Worm (Caenorhabditis elegans) whole organism, young adult: ENCODE measurements around the gene T26C12.2.
"Not testable (repeated sequence)": the region's sequence is repeated elsewhere in the genome, so short reads cannot be mapped to it uniquely, and the experiment has no call there.

Experiments used
- B0019.2 ChIP-seq: fragments of 200-800 bp; sonication (Bioruptor generic); conservative IDR thresholded peaks from 2 replicates; pipeline ENCODE4 v1.3.6; 2022; ENCODE audit warnings: missing genetic modification reagents, missing genetic modification characterization, missing compliant biosample characterization
- B0336.3 ChIP-seq: fragments of 200-800 bp; sonication (Bioruptor generic); IDR thresholded peaks from 2 replicates; pipeline ENCODE4 v1.3.6; 2022; ENCODE audit warnings: missing genetic modification characterization, missing compliant biosample characterization
- C17E4.6 ChIP-seq: fragments of 200-800 bp; sonication (Bioruptor generic); IDR thresholded peaks from 2 replicates; pipeline ENCODE4 v1.3.6; 2022; ENCODE audit warnings: missing genetic modification reagents, missing genetic modification characterization, missing compliant biosample characterization
- F39B2.1 ChIP-seq: fragments of 200-800 bp; sonication (Bioruptor generic); IDR thresholded peaks from 2 replicates; pipeline ENCODE4 v1.3.6; 2022; ENCODE audit warnings: missing genetic modification reagents, missing genetic modification characterization, missing compliant biosample characterization
- F57A8.1 ChIP-seq: fragments of 200-800 bp; sonication (Bioruptor generic); optimal IDR thresholded peaks from 2 replicates; lab custom pipeline; 2018; ENCODE audit warnings: mild to moderate bottlenecking, missing genetic modification characterization, moderate library complexity, missing compliant biosample characterization
- F57C9.4 ChIP-seq: sonication (generic microtip); optimal IDR thresholded peaks from 2 replicates; lab custom pipeline; 2017; ENCODE audit warnings: mild to moderate bottlenecking, missing genetic modification characterization, missing compliant biosample characterization
- T26A5.8 ChIP-seq: sonication (generic microtip); optimal IDR thresholded peaks from 2 replicates; lab custom pipeline; 2016; ENCODE audit warnings: missing genetic modification characterization, missing compliant biosample characterization
- Y56A3A.18 ChIP-seq: fragments of 200-800 bp; sonication (Bioruptor generic); IDR thresholded peaks from 2 replicates; pipeline ENCODE4 v1.3.6; 2022; ENCODE audit warnings: missing genetic modification reagents, missing genetic modification characterization, missing compliant biosample characterization
- ZK185.1 ChIP-seq: sonication (generic microtip); optimal IDR thresholded peaks from 2 replicates; lab custom pipeline; 2016; ENCODE audit warnings: mild to moderate bottlenecking, missing genetic modification characterization, missing compliant biosample characterization; ENCODE audit not compliant: poor library complexity, severe bottlenecking
- akir-1 ChIP-seq: fragments of 200-800 bp; sonication (Bioruptor generic); optimal IDR thresholded peaks from 2 replicates; lab custom pipeline; 2018; ENCODE audit warnings: mild to moderate bottlenecking, missing genetic modification characterization, moderate library complexity, missing compliant biosample characterization
- ama-1 ChIP-seq, 3 experiments: fragments of 150-350 bp in 1 of 3; sonication (generic microtip) in 2 of 3; optimal IDR thresholded peaks; 2 replicates each; lab custom pipeline; 2014 to 2018; ENCODE audit warnings: missing biosample characterization in 2 of 3, missing genetic modification characterization in 2 of 3, missing genetic modification reagents in 2 of 3
- aptf-2 ChIP-seq: fragments of 200-800 bp; sonication (Bioruptor generic); conservative IDR thresholded peaks from 2 replicates; pipeline ENCODE4 v1.3.6; 2022; ENCODE audit warnings: missing genetic modification reagents, missing genetic modification characterization, missing compliant biosample characterization
- attf-6 ChIP-seq: fragments of 200-800 bp; sonication (Bioruptor generic); IDR thresholded peaks from 2 replicates; pipeline ENCODE4 v1.3.6; 2022; ENCODE audit warnings: missing genetic modification reagents, missing genetic modification characterization, missing compliant biosample characterization
- bed-2 ChIP-seq: fragments of 200-800 bp; sonication (Bioruptor generic); IDR thresholded peaks from 2 replicates; pipeline ENCODE4 v1.3.6; 2022; ENCODE audit warnings: missing genetic modification reagents, missing genetic modification characterization, missing compliant biosample characterization
- ceh-40 ChIP-seq: fragments of 200-800 bp; sonication (Bioruptor generic); IDR thresholded peaks from 2 replicates; pipeline ENCODE4 v1.3.6; 2022; ENCODE audit warnings: missing genetic modification characterization, missing compliant biosample characterization
- ceh-58 ChIP-seq: fragments of 200-800 bp; sonication (Bioruptor generic); IDR thresholded peaks from 2 replicates; pipeline ENCODE4 v1.3.6; 2022; ENCODE audit warnings: missing genetic modification characterization, missing compliant biosample characterization
- ceh-79 ChIP-seq: sonication (generic microtip); optimal IDR thresholded peaks from 2 replicates; lab custom pipeline; 2017; ENCODE audit warnings: mild to moderate bottlenecking, missing genetic modification characterization, missing compliant biosample characterization
- dox-1 ChIP-seq: fragments of 200-800 bp; sonication (Bioruptor generic); IDR thresholded peaks from 2 replicates; pipeline ENCODE4 v1.3.6; 2022; ENCODE audit warnings: missing genetic modification reagents, missing genetic modification characterization, missing compliant biosample characterization
- dpl-1 ChIP-seq: fragments of 150-350 bp; optimal IDR thresholded peaks from 2 replicates; lab custom pipeline; 2014; ENCODE audit warnings: missing biosample characterization, missing genetic modification reagents, missing genetic modification characterization
- egrh-3 ChIP-seq: fragments of 200-800 bp; sonication (Bioruptor generic); IDR thresholded peaks from 2 replicates; pipeline ENCODE4 v1.3.6; 2022; ENCODE audit warnings: missing genetic modification reagents, missing genetic modification characterization, missing compliant biosample characterization
- ekl-4 ChIP-seq: fragments of 200-800 bp; sonication (Bioruptor generic); IDR thresholded peaks from 2 replicates; pipeline ENCODE4 v1.3.6; 2022; ENCODE audit warnings: missing genetic modification reagents, missing genetic modification characterization, missing compliant biosample characterization
- hlh-26 ChIP-seq: fragments of 200-800 bp; sonication (Bioruptor generic); conservative IDR thresholded peaks from 2 replicates; pipeline ENCODE4 v1.3.6; 2022; ENCODE audit warnings: missing genetic modification reagents, missing genetic modification characterization, missing compliant biosample characterization
- lin-40 ChIP-seq: sonication (generic microtip); optimal IDR thresholded peaks from 2 replicates; lab custom pipeline; 2016; ENCODE audit warnings: missing genetic modification characterization, mild to moderate bottlenecking, missing compliant biosample characterization, missing genotype, missing genetic modification reagents
- madf-3 ChIP-seq: fragments of 200-800 bp; sonication (Bioruptor generic); IDR thresholded peaks from 2 replicates; pipeline ENCODE4 v1.3.6; 2022; ENCODE audit warnings: missing genetic modification reagents, missing genetic modification characterization, missing compliant biosample characterization
- nfya-1 ChIP-seq: sonication (generic microtip); optimal IDR thresholded peaks from 2 replicates; lab custom pipeline; 2017; ENCODE audit warnings: antibody characterized with exemption, missing compliant biosample characterization, missing genetic modification characterization, borderline replicate concordance; ENCODE audit not compliant: insufficient read depth
- nhr-27 ChIP-seq: fragments of 200-800 bp; sonication (Bioruptor generic); optimal IDR thresholded peaks from 2 replicates; lab custom pipeline; 2018; ENCODE audit warnings: mild to moderate bottlenecking, missing genetic modification characterization, moderate library complexity, missing compliant biosample characterization
- rec-8 ChIP-seq, 2 experiments: sonication (generic microtip); optimal IDR thresholded peaks; 2 replicates each; lab custom pipeline; 2016; ENCODE audit warnings: mild to moderate bottlenecking in 2 of 2, missing genetic modification characterization in 2 of 2, missing genetic modification reagents in 2 of 2, missing genotype in 2 of 2, missing biosample characterization in 1 of 2, missing compliant biosample characterization in 1 of 2, moderate library complexity in 1 of 2
- sea-2 ChIP-seq: fragments of 200-800 bp; sonication (Bioruptor generic); IDR thresholded peaks from 2 replicates; pipeline ENCODE4 v1.3.6; 2022; ENCODE audit warnings: missing genetic modification characterization, missing compliant biosample characterization
- somi-1 ChIP-seq: fragments of 200-800 bp; sonication (Bioruptor generic); optimal IDR thresholded peaks from 2 replicates; lab custom pipeline; 2018; ENCODE audit warnings: mild to moderate bottlenecking, missing genetic modification characterization, missing compliant biosample characterization
- zfh-2 ChIP-seq: fragments of 200-800 bp; sonication (Bioruptor generic); conservative IDR thresholded peaks from 2 replicates; pipeline ENCODE4 v1.3.6; 2022; ENCODE audit warnings: missing genetic modification reagents, missing genetic modification characterization, missing compliant biosample characterization
- ztf-28 ChIP-seq: fragments of 200-800 bp; sonication (Bioruptor generic); IDR thresholded peaks from 2 replicates; pipeline ENCODE4 v1.3.6; 2022; ENCODE audit warnings: missing genetic modification reagents, missing genetic modification characterization, missing compliant biosample characterization

The T26C12.2 gene

ce11 chrIV:3305575-3305974 is 40.0 kb upstream of the T26C12.2 start, which contains the start of gene W08E12.2 (continued):
- TF ChIP-seq madf-3 (GFP tag; lab: Robert Waterston, UW) (no peak), hlh-26 (GFP tag; lab: Robert Waterston, UW) (no peak), Y56A3A.18 (GFP tag; lab: Robert Waterston, UW) (no peak), ceh-79 (tag; lab: Kevin White, UChicago) (no peak)

ce11 chrIV:3303690-3304089 is 38.1 kb upstream of the T26C12.2 start, which contains the start of gene idpp-12:
Gene idpp-12, plus strand, starts transcription at chrIV:3303990.
- TF ChIP-seq akir-1 (GFP tag; lab: Kevin White, UChicago); ceh-58; lin-40: not testable (repeated sequence)
- TF ChIP-seq, all 124 proteins: peak for 0; not testable (repeated sequence) for 124

- not testable (repeated sequence) for TF ChIP-seq C17E4.6; ama-1 (optimal IDR thresholded peaks at IDR 0.05; lab: Kevin White, UChicago); ama-1 (GFP tag; optimal IDR thresholded peaks at IDR 0.05; lab: Kevin White, UChicago); somi-1 (GFP tag; lab: Kevin White, UChicago)
Measured at ce11 chrIV:3302058-3302457, 36.5 kb upstream of the T26C12.2 start, which contains the start of gene W08E12.4. Gene W08E12.4, plus strand, starts transcription at chrIV:3302358.

ce11 chrIV:3300492-3300891 is 34.9 kb upstream of the T26C12.2 start, which contains the start of gene W08E12.5:
Gene W08E12.5, plus strand, starts transcription at chrIV:3300792.
- no peak for TF ChIP-seq F57C9.4
- no peak for TF ChIP-seq B0019.2 (GFP tag; lab: Robert Waterston, UW)
- no peak for TF ChIP-seq aptf-2 (GFP tag; lab: Robert Waterston, UW)
- TF ChIP-seq nfya-1 (tag; lab: Kevin White, UChicago): no peak

- TF ChIP-seq rec-8 (tag; optimal IDR thresholded peaks at IDR 0.05; lab: Kevin White, UChicago) (no peak), dox-1 (GFP tag; lab: Robert Waterston, UW) (peak; percentile 23; the same call in 1 of the 2 replicates), ztf-28 (GFP tag; lab: Robert Waterston, UW) (no peak), hlh-26 (GFP tag; lab: Robert Waterston, UW) (no peak), F39B2.1 (GFP tag; lab: Robert Waterston, UW) (no peak), F57A8.1 (GFP tag; lab: Kevin White, UChicago) (no peak), somi-1 (GFP tag; lab: Kevin White, UChicago) (no peak), zfh-2 (peak; percentile 89), bed-2 (GFP tag; lab: Robert Waterston, UW) (no peak), T26A5.8 (no peak), attf-6 (no peak), ceh-40 (GFP tag; lab: Robert Waterston, UW) (0 out of 2 replicates have a peak, but pooled peaks have one; percentile 21), dpl-1 (GFP tag; lab: Kevin White, UChicago) (no peak), nhr-27 (tag; lab: Kevin White, UChicago) (no peak), ZK185.1 (tag; lab: Kevin White, UChicago) (no peak), B0336.3 (GFP tag; lab: Robert Waterston, UW) (no peak), egrh-3 (GFP tag; lab: Robert Waterston, UW) (peak; percentile 65; the same call in 1 of the 2 replicates), ekl-4 (no peak), sea-2 (0 out of 2 replicates have a peak, but pooled peaks have one; percentile 30)
- TF ChIP-seq, all 124 proteins: peak for 5
Measured at ce11 chrIV:3299229-3299628, 33.7 kb upstream of the T26C12.2 start.
